Fruit fly (Drosophila melanogaster) whole organism, embryonic: ENCODE results near the gene CG34461.
A peak's percentile ranks its signal among the peaks of the same experiment; 100 is the strongest.

Experiments used
- Ada2b ChIP-seq: fragments of 200-800 bp; sonication (Bioruptor generic); IDR thresholded peaks from 2 replicates; pipeline ENCODE4 v1.3.6; 2022; ENCODE audit warnings: missing biosample characterization, missing genetic modification characterization
- Aef1 ChIP-seq: fragments of 200-800 bp; sonication (Bioruptor generic); IDR thresholded peaks from 3 replicates; pipeline ENCODE4 v1.3.6; 2022; ENCODE audit warnings: missing biosample characterization, missing genetic modification characterization
- CG10366 ChIP-seq: fragments of 200-800 bp; sonication (Bioruptor generic); IDR thresholded peaks from 2 replicates; pipeline ENCODE4 v1.3.6; 2022; ENCODE audit warnings: missing biosample characterization, missing genetic modification characterization
- CG12104 ChIP-seq: fragments of 200-800 bp; sonication (Bioruptor generic); optimal IDR thresholded peaks from 3 replicates; lab custom pipeline; 2016; ENCODE audit warnings: missing biosample characterization, missing genetic modification characterization
- CG12299 ChIP-seq: fragments of 200-800 bp; sonication (Bioruptor generic); optimal IDR thresholded peaks from 2 replicates; lab custom pipeline; 2018; ENCODE audit warnings: missing biosample characterization, mild to moderate bottlenecking, missing genetic modification characterization
- CG12659 ChIP-seq: fragments of 200-800 bp; sonication (Bioruptor generic); optimal IDR thresholded peaks from 3 replicates; lab custom pipeline; 2017; ENCODE audit warnings: mild to moderate bottlenecking, missing biosample characterization, missing genetic modification reagents, missing genetic modification characterization
- CG16779 ChIP-seq: fragments of 200-800 bp; sonication (Bioruptor generic); IDR thresholded peaks from 2 replicates; pipeline ENCODE4 v1.3.6; 2022; ENCODE audit warnings: missing biosample characterization, missing genetic modification characterization
- CG1792 ChIP-seq: fragments of 200-800 bp; sonication (Bioruptor generic); optimal IDR thresholded peaks from 2 replicates; lab custom pipeline; 2016; ENCODE audit warnings: missing biosample characterization, missing genetic modification characterization
- CG18262 ChIP-seq: fragments of 200-800 bp; optimal IDR thresholded peaks from 3 replicates; lab custom pipeline; 2019; ENCODE audit warnings: missing biosample characterization, mild to moderate bottlenecking, missing genetic modification characterization, moderate library complexity
- CG3065 ChIP-seq: fragments of 200-800 bp; sonication (Bioruptor generic); optimal IDR thresholded peaks from 2 replicates; lab custom pipeline; 2016; ENCODE audit warnings: missing biosample characterization, missing genetic modification characterization
- CG34422 ChIP-seq: fragments of 200-800 bp; sonication (Bioruptor generic); IDR thresholded peaks from 3 replicates; pipeline ENCODE4 v1.3.6; 2022; ENCODE audit warnings: missing biosample characterization, missing genetic modification characterization
- CG4328 ChIP-seq: fragments of 200-800 bp; sonication (Bioruptor generic); optimal IDR thresholded peaks from 3 replicates; lab custom pipeline; 2017; ENCODE audit warnings: missing biosample characterization, missing genetic modification reagents, missing genetic modification characterization
- CG6689 ChIP-seq: fragments of 200-800 bp; sonication (Bioruptor generic); IDR thresholded peaks from 2 replicates; pipeline ENCODE4 v1.3.6; 2022; ENCODE audit warnings: missing biosample characterization, missing genetic modification characterization
- CG7556 ChIP-seq: fragments of 200-800 bp; sonication (Bioruptor generic); optimal IDR thresholded peaks from 2 replicates; lab custom pipeline; 2017; ENCODE audit warnings: missing biosample characterization, mild to moderate bottlenecking, missing genetic modification characterization
- CG9876 ChIP-seq: fragments of 200-800 bp; sonication (Bioruptor generic); optimal IDR thresholded peaks from 2 replicates; lab custom pipeline; 2016; ENCODE audit warnings: missing biosample characterization, missing genetic modification characterization
- Camta ChIP-seq: fragments of 200-800 bp; sonication (Bioruptor generic); optimal IDR thresholded peaks from 2 replicates; lab custom pipeline; 2016; ENCODE audit warnings: missing biosample characterization, missing genetic modification characterization
- D ChIP-seq, 2 experiments: fragments of 200-800 bp in 1 of 2; fragments of >200 bp in 1 of 2; sonication (Bioruptor generic) in 1 of 2; optimal IDR thresholded peaks; 2 replicates in 1 of 2; 3 replicates in 1 of 2; lab custom pipeline; 2017; ENCODE audit warnings: mild to moderate bottlenecking in 1 of 2, missing biosample characterization in 1 of 2, missing genetic modification characterization in 1 of 2, missing genetic modification reagents in 1 of 2
- D19A ChIP-seq: fragments of 200-800 bp; optimal IDR thresholded peaks from 3 replicates; lab custom pipeline; 2019; ENCODE audit warnings: missing biosample characterization, mild to moderate bottlenecking, missing genetic modification characterization, moderate library complexity
- Dfd ChIP-seq, 2 experiments: fragments of >200 bp; optimal IDR thresholded peaks; 2 replicates each; lab custom pipeline; 2017; ENCODE audit warnings: missing biosample characterization in 2 of 2, missing genetic modification characterization in 2 of 2
- Dp ChIP-seq: fragments of 200-800 bp; sonication (Bioruptor generic); optimal IDR thresholded peaks from 2 replicates; lab custom pipeline; 2018; ENCODE audit warnings: missing biosample characterization, mild to moderate bottlenecking, missing genetic modification characterization, moderate library complexity
- HLHmδ ChIP-seq: fragments of 200-800 bp; sonication (Bioruptor generic); optimal IDR thresholded peaks from 2 replicates; lab custom pipeline; 2018; ENCODE audit warnings: missing biosample characterization, mild to moderate bottlenecking, missing genetic modification characterization, moderate library complexity
- Lpt ChIP-seq: fragments of >200 bp; optimal IDR thresholded peaks from 2 replicates; lab custom pipeline; 2018; ENCODE audit warnings: missing biosample characterization, missing genetic modification characterization
- NC2β ChIP-seq: fragments of 200-800 bp; sonication (Bioruptor generic); optimal IDR thresholded peaks from 2 replicates; lab custom pipeline; 2016; ENCODE audit warnings: missing biosample characterization, missing genetic modification characterization
- NfI ChIP-seq: fragments of 200-800 bp; sonication (Bioruptor generic); optimal IDR thresholded peaks from 3 replicates; lab custom pipeline; 2018; ENCODE audit warnings: missing biosample characterization, mild to moderate bottlenecking, missing genetic modification characterization, moderate library complexity
- ac ChIP-seq: fragments of 200-800 bp; sonication (Bioruptor generic); optimal IDR thresholded peaks from 3 replicates; lab custom pipeline; 2017; ENCODE audit warnings: missing biosample characterization, mild to moderate bottlenecking, missing genetic modification characterization
- amos ChIP-seq: fragments of 200-800 bp; sonication (Bioruptor generic); IDR thresholded peaks from 2 replicates; pipeline ENCODE4 v1.3.6; 2022; ENCODE audit warnings: missing biosample characterization, missing genetic modification characterization; ENCODE audit not compliant: partially characterized antibody
- bbx ChIP-seq: fragments of 200-800 bp; sonication (Bioruptor generic); IDR thresholded peaks from 2 replicates; pipeline ENCODE4 v1.3.6; 2022; ENCODE audit warnings: missing biosample characterization, missing genetic modification characterization; ENCODE audit not compliant: partially characterized antibody
- corto ChIP-seq: fragments of 200-800 bp; sonication (Bioruptor generic); optimal IDR thresholded peaks from 2 replicates; lab custom pipeline; 2016; ENCODE audit warnings: missing biosample characterization, mild to moderate bottlenecking, missing genetic modification characterization, moderate library complexity
- crc ChIP-seq: fragments of 200-800 bp; sonication (Bioruptor generic); optimal IDR thresholded peaks from 2 replicates; lab custom pipeline; 2016; ENCODE audit warnings: missing biosample characterization, missing genetic modification characterization
- danr ChIP-seq: fragments of 200-800 bp; sonication (Bioruptor generic); IDR thresholded peaks from 2 replicates; pipeline ENCODE4 v1.3.6; 2022; ENCODE audit warnings: missing biosample characterization, missing genetic modification characterization
- ems ChIP-seq: fragments of 200-800 bp; sonication (Bioruptor generic); optimal IDR thresholded peaks from 3 replicates; lab custom pipeline; 2016; ENCODE audit warnings: missing biosample characterization, missing genetic modification characterization
- fu2 ChIP-seq: fragments of 200-800 bp; sonication (Bioruptor generic); optimal IDR thresholded peaks from 2 replicates; lab custom pipeline; 2016; ENCODE audit warnings: missing biosample characterization, missing genetic modification characterization
- gem ChIP-seq: fragments of 200-800 bp; sonication (Bioruptor generic); optimal IDR thresholded peaks from 2 replicates; lab custom pipeline; 2019; ENCODE audit warnings: missing biosample characterization, mild to moderate bottlenecking, missing genetic modification characterization, moderate library complexity
- grn ChIP-seq: fragments of 200-800 bp; sonication (Bioruptor generic); optimal IDR thresholded peaks from 3 replicates; lab custom pipeline; 2017; ENCODE audit warnings: missing biosample characterization, missing genetic modification characterization
- h ChIP-seq: fragments of >200 bp; optimal IDR thresholded peaks from 2 replicates; lab custom pipeline; 2017
- ind ChIP-seq: fragments of 200-800 bp; sonication (Bioruptor generic); optimal IDR thresholded peaks from 3 replicates; lab custom pipeline; 2016; ENCODE audit warnings: missing biosample characterization, missing genetic modification characterization
- inv ChIP-seq: fragments of 200-800 bp; sonication (Bioruptor generic); IDR thresholded peaks from 2 replicates; pipeline ENCODE4 v1.3.6; 2022; ENCODE audit warnings: missing biosample characterization, missing genetic modification characterization; ENCODE audit not compliant: partially characterized antibody
- lab ChIP-seq: fragments of 200-800 bp; sonication (Bioruptor generic); optimal IDR thresholded peaks from 3 replicates; lab custom pipeline; 2017; ENCODE audit warnings: missing biosample characterization, missing genetic modification characterization, mild to moderate bottlenecking, moderate library complexity, missing genetic modification reagents
- lola ChIP-seq, 3 experiments: fragments of >200 bp in 2 of 3; fragments of 200-800 bp in 1 of 3; sonication (Bioruptor generic) in 1 of 3; optimal IDR thresholded peaks; 2 replicates each; lab custom pipeline; 2017 to 2019; ENCODE audit warnings: missing biosample characterization in 3 of 3, missing genetic modification characterization in 3 of 3, mild to moderate bottlenecking in 1 of 3, moderate library complexity in 1 of 3
- nmo ChIP-seq: fragments of 200-800 bp; sonication (Bioruptor generic); optimal IDR thresholded peaks from 2 replicates; lab custom pipeline; 2018; ENCODE audit warnings: missing biosample characterization, mild to moderate bottlenecking, missing genetic modification characterization, moderate library complexity
- nom ChIP-seq: fragments of 200-800 bp; sonication (Bioruptor generic); optimal IDR thresholded peaks from 2 replicates; lab custom pipeline; 2017; ENCODE audit warnings: missing biosample characterization, missing genetic modification characterization, mild to moderate bottlenecking, moderate library complexity, missing genetic modification reagents
- onecut ChIP-seq: fragments of 200-800 bp; sonication (Bioruptor generic); IDR thresholded peaks from 2 replicates; pipeline ENCODE4 v1.3.6; 2022; ENCODE audit warnings: missing biosample characterization, missing genetic modification characterization
- p53 ChIP-seq: fragments of 200-800 bp; sonication (Bioruptor generic); optimal IDR thresholded peaks from 2 replicates; lab custom pipeline; 2016; ENCODE audit warnings: missing biosample characterization, missing genetic modification characterization
- pho ChIP-seq: fragments of 200-800 bp; sonication (Bioruptor generic); optimal IDR thresholded peaks from 2 replicates; lab custom pipeline; 2016; ENCODE audit warnings: missing biosample characterization, missing genetic modification characterization
- scrt ChIP-seq: fragments of 200-800 bp; sonication (Bioruptor generic); optimal IDR thresholded peaks from 2 replicates; lab custom pipeline; 2018; ENCODE audit warnings: missing biosample characterization, mild to moderate bottlenecking, missing genetic modification characterization, moderate library complexity
- sna ChIP-seq: fragments of 200-800 bp; sonication (Bioruptor generic); IDR thresholded peaks from 2 replicates; pipeline ENCODE4 v1.3.6; 2022; ENCODE audit warnings: missing biosample characterization, missing genetic modification characterization; ENCODE audit not compliant: partially characterized antibody
- sqz ChIP-seq: fragments of 200-800 bp; sonication (Bioruptor generic); optimal IDR thresholded peaks from 3 replicates; lab custom pipeline; 2018; ENCODE audit warnings: missing biosample characterization, mild to moderate bottlenecking, missing genetic modification characterization
- zen2 ChIP-seq: fragments of 200-800 bp; sonication (Bioruptor generic); IDR thresholded peaks from 3 replicates; pipeline ENCODE4 v1.3.6; 2022; ENCODE audit warnings: missing biosample characterization, missing genetic modification characterization; ENCODE audit not compliant: partially characterized antibody

The CG34461 gene

DNA sequence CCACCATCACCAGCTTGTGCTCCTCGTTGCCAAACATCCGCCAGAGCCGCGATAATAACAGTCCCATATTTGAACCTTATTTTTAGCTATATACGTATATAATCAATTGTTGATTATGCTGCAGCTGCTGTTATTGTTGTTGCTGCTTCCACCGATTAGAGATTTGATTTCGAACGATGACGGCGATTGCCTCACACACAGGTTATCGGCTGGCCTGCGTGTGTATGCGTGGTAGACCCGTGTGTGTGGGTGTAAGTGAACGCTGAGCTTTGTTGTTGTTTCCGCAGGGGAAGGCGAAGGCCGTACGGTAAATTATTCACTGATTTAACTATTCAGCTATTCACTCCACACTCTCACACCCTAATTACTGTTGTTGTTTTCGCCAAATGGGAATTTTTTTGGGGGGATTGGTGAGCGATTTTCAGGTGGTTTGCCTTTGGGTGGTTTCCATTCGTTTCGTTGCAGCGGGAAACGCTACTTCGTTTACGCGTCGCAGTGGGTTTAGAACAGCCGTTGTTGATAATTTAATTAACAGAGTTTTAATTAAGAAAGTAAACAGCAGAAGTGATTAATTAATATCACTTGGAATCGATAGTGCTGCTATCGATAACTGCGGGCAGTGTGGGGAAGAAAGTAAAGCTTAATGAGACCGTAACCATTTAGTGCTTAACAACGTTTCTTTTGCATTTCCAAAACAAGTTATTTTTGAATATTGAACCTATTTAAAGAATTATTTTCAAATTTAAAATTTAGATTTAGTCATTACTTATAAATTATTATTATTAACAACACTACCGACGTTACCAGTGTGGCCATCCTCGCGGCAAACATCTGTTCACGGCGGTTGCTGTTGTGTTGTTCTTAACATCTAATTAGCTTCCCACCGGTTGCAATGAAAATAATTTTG is 26.2 kb upstream of the CG34461 start, which contains the start of the genes Arl5 and CG13671 (continued):
- TF ChIP-seq sna (GFP tag; lab: Robert Waterston, UW) (peak; percentile 72; the same call in 1 of the 2 replicates), CG12104 (GFP tag; lab: Kevin White, UChicago) (peak; percentile 39), ind (GFP tag; lab: Kevin White, UChicago) (peak; percentile 88), Dp (GFP tag; lab: Kevin White, UChicago) (peak; percentile 44), CG12659 (peak; percentile 83), danr (no peak; the same call in 1 of the 2 replicates), CG3065 (peak; percentile 75), h (no peak), CG7556 (GFP tag; lab: Kevin White, UChicago) (peak; percentile 75), sqz (GFP tag; lab: Kevin White, UChicago) (no peak), ems (GFP tag; lab: Kevin White, UChicago) (peak; percentile 53), bbx (peak; percentile 53), NC2β (GFP tag; lab: Kevin White, UChicago) (peak; percentile 48), crc (GFP tag; lab: Kevin White, UChicago) (no peak), NfI (GFP tag; lab: Kevin White, UChicago) (peak; percentile 61), HLHmδ (GFP tag; lab: Kevin White, UChicago) (no peak), onecut (GFP tag; lab: Robert Waterston, UW) (no peak), inv (peak; percentile 63), p53 (no peak), Aef1 (GFP tag; lab: Robert Waterston, UW) (peak; percentile 66), CG10366 (GFP tag; lab: Robert Waterston, UW) (peak; percentile 79), Lpt (GFP tag; lab: Kevin White, UChicago) (no peak), gem (peak; percentile 88), Dfd (GFP tag; optimal IDR thresholded peaks at IDR 0.05; lab: Kevin White, UChicago) (no peak), CG12299 (tag; lab: Kevin White, UChicago) (peak; percentile 22), amos (GFP tag; lab: Robert Waterston, UW) (peak; percentile 72), Ada2b (GFP tag; lab: Robert Waterston, UW) (peak; percentile 75), lab (GFP tag; lab: Kevin White, UChicago) (peak; percentile 82), D19A (tag; lab: Kevin White, UChicago) (no peak), CG4328 (GFP tag; lab: Kevin White, UChicago) (peak; percentile 27), D (optimal IDR thresholded peaks at IDR 0.05; lab: Kevin White, UChicago) (no peak), D (GFP tag; optimal IDR thresholded peaks at IDR 0.05; lab: Kevin White, UChicago) (peak; percentile 65), nom (peak; percentile 1), scrt (peak; percentile 59), pho (GFP tag; lab: Kevin White, UChicago) (peak; percentile 68), CG6689 (GFP tag; lab: Robert Waterston, UW) (peak; percentile 75), zen2 (GFP tag; lab: Robert Waterston, UW) (peak; percentile 44; the same call in 2 of the 3 replicates), CG16779 (GFP tag; lab: Robert Waterston, UW) (no peak), nmo (GFP tag; lab: Kevin White, UChicago) (peak; percentile 81), corto (GFP tag; lab: Kevin White, UChicago) (no peak), grn (GFP tag; lab: Kevin White, UChicago) (peak; percentile 40), CG1792 (peak; percentile 54), lola (GFP tag; optimal IDR thresholded peaks at IDR 0.05; lab: Kevin White, UChicago) (peak in 2 of 3 experiments; percentile 16 to 60), Camta (peak; percentile 47), ac (no peak), fu2 (peak; percentile 14), CG34422 (GFP tag; lab: Robert Waterston, UW) (peak; percentile 78), CG9876 (peak; percentile 1), CG18262 (tag; lab: Kevin White, UChicago) (peak; percentile 76)
